Worm (Caenorhabditis elegans): ENCODE data around the gene srh-15.

DNA sequence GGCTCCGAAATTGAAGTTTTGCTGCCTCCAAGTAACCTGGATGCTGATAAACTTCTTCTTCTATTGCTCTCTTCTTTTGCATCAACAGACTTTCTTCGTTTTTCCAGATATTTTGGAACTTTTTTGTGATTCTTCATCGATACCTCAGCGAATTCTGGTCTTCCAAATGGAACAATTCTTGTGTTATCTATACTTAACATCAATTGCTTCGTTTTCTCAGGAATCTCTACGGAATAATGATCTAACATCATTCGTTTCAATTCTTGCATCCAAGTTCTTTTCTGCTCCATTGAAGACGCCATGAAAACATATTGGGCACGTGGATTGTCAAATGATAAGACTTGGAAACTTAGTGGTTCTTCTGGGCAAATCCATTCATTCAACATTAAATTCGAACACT lies 44.8 kb upstream of the srh-15 start, which contains the start of gene F32F2.4:
- TF ChIP-seq ceh-82 (tag; optimal IDR thresholded peaks at IDR 0.05): no peak
- no peak for TF ChIP-seq lin-39 (tag; optimal IDR thresholded peaks at IDR 0.05)
- TF ChIP-seq nhr-237 (tag; optimal IDR thresholded peaks at IDR 0.05): no peak
- no peak for TF ChIP-seq snpc-4 (tag; optimal IDR thresholded peaks at IDR 0.05)
- TF ChIP-seq egl-27 (tag; optimal IDR thresholded peaks at IDR 0.05): no peak
- TF ChIP-seq dmd-4 (tag; optimal IDR thresholded peaks at IDR 0.05): no peak
- no peak for TF ChIP-seq nhr-12 (tag; optimal IDR thresholded peaks at IDR 0.05)

Data from whole organism, L2 larva.